Worm (Caenorhabditis elegans): ENCODE results near the gene cest-1.2.
"Not testable (repeated sequence)": the region's sequence is repeated elsewhere in the genome, so short reads cannot be mapped to it uniquely, and the experiment has no call there.

ce11 chrV:14137766-14138165 is 22.9 kb downstream of the cest-1.2 start, which contains the start of gene AH10.4:
- not testable (repeated sequence) for TF ChIP-seq T22C8.4 (GFP tag; IDR thresholded peaks at IDR 0.05); klf-2 (GFP tag; conservative IDR thresholded peaks at IDR 0.05); ref-1 (GFP tag; conservative IDR thresholded peaks at IDR 0.05); flt-1 (GFP tag; IDR thresholded peaks at IDR 0.05); ztf-29 (GFP tag; IDR thresholded peaks at IDR 0.05); ztf-23 (GFP tag; IDR thresholded peaks at IDR 0.05); cog-1 (tag; optimal IDR thresholded peaks at IDR 0.05); med-1 (GFP tag; optimal IDR thresholded peaks at IDR 0.05; ENCODE audit: insufficient read depth)
